Fruit fly (Drosophila melanogaster) whole organism: Measurements from ENCODE around the gene CG6511.

Source experiments
- CG8478 ChIP-seq: fragments of >200 bp; optimal IDR thresholded peaks from 2 replicates; lab custom pipeline; 2018; ENCODE audit warnings: inconsistent platforms
- EcR ChIP-seq, 2 experiments: fragments of >200 bp; optimal IDR thresholded peaks; 2 replicates each; lab custom pipeline; 2017; ENCODE audit warnings: missing biosample characterization in 2 of 2, missing genetic modification characterization in 2 of 2, missing genetic modification reagents in 2 of 2
- pan ChIP-seq: fragments of >200 bp; optimal IDR thresholded peaks from 2 replicates; lab custom pipeline; 2017

DNA sequence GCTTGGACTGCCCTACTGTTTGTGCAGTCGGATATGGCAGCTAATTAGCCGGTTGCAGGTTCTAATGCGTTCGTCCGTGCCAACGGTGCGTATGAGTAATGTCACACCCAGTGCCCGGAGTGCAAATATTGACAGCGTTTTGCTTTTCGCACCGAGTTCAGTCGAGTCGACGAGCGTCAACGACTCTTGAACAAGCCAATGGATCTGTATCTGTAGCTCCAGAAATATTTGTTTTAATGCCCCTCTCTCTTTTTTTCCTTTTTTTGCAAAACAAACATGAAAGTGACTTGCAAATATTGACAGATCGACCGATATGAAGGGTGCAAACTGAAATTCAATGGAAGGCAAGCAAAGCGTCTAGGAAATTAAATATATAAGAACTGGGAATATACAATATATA, 18.7 kb upstream of the CG6511 start:
- no peak for TF ChIP-seq EcR (GFP tag; optimal IDR thresholded peaks at IDR 0.05; lab: Kevin White, UChicago)
- no peak for TF ChIP-seq CG8478 (lab: Kevin White, UChicago)
- TF ChIP-seq pan (lab: Kevin White, UChicago), result no peak
